Fruit fly (Drosophila melanogaster): Measurements from ENCODE around the gene tnc.

Gene tnc

DNA sequence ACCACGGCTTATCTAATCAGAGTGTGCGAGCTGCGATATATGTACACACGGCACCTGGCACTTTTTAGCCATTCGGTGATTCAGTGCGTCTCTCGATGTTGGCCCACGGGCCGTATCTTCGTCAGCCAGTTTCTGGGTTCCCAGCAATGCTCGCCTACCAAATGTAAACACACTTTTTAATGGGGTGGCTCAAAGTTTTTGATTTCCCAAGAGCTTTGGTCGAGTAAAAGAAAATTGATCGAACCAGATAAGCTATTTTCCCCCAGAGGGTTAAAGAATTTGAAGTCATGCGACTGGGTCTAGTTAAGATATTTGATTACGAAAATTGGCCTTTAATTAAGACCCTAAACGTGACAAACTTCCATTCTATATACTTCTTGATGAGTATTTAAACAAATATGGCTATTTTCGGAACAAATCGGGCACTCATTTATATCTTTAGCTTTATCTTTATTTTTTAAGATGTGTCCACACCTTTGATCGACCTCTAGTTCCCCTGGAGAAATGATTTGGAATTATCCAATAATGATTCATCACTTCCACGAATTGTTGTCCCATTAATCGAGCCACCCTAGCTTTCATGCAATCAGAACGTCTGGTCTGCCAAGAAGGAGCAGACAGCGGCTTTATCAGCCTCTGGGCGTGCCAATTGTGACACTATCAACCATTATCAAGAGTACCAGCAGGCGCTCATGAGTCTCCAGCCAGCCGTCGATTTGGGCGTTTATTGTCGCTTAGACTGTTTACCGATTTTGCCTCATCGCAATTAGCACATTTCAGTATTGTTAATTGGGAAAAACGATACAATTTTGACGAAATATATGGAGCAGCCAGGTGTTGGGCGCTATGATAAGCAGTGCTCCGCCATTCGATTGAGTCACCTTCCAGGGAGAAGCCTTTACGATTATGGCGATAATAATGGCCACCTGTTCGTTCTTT is 43.4 kb downstream of the tnc start (continued):
- TF ChIP-seq pita (GFP tag; optimal IDR thresholded peaks at IDR 0.05) (no peak), gro (GFP tag; optimal IDR thresholded peaks at IDR 0.05) (no peak), CG8281 (tag; optimal IDR thresholded peaks at IDR 0.05) (no peak), Kr (GFP tag; optimal IDR thresholded peaks at IDR 0.05) (no peak), CG34376 (GFP tag; optimal IDR thresholded peaks at IDR 0.05) (peak; percentile 61), CG31441 (GFP tag; IDR thresholded peaks at IDR 0.05) (no peak), CG5245 (GFP tag; optimal IDR thresholded peaks at IDR 0.05) (no peak), Mes4 (GFP tag; optimal IDR thresholded peaks at IDR 0.05) (no peak), bbx (GFP tag; IDR thresholded peaks at IDR 0.05; ENCODE audit: partially characterized antibody) (no peak), CG16815 (GFP tag; optimal IDR thresholded peaks at IDR 0.05) (no peak), Trl (optimal IDR thresholded peaks at IDR 0.05) (no peak), Trl (GFP tag; optimal IDR thresholded peaks at IDR 0.05) (no peak), H15 (GFP tag; IDR thresholded peaks at IDR 0.05) (no peak), C15 (GFP tag; IDR thresholded peaks at IDR 0.05) (no peak), wek (GFP tag; optimal IDR thresholded peaks at IDR 0.05) (no peak), wor (GFP tag; IDR thresholded peaks at IDR 0.05) (no peak), slp2 (GFP tag; optimal IDR thresholded peaks at IDR 0.05) (no peak), Poxn (GFP tag; IDR thresholded peaks at IDR 0.05) (no peak), NK7.1 (GFP tag; optimal IDR thresholded peaks at IDR 0.05) (no peak), CG12299 (tag; optimal IDR thresholded peaks at IDR 0.05) (peak; percentile 17), pros (GFP tag; optimal IDR thresholded peaks at IDR 0.05) (peak; percentile 4), Scr (GFP tag; IDR thresholded peaks at IDR 0.05; ENCODE audit: partially characterized antibody) (no peak), CG17361 (GFP tag; IDR thresholded peaks at IDR 0.05) (no peak), fru (optimal IDR thresholded peaks at IDR 0.05) (no peak), Blimp-1 (GFP tag; optimal IDR thresholded peaks at IDR 0.05) (no peak), H2.0 (GFP tag; IDR thresholded peaks at IDR 0.05) (no peak), esg (GFP tag; conservative IDR thresholded peaks at IDR 0.05) (no peak; the same call in 1 of the 2 replicates), Antp (GFP tag; optimal IDR thresholded peaks at IDR 0.05) (no peak), CG2202 (tag; optimal IDR thresholded peaks at IDR 0.05) (no peak), nmo (GFP tag; optimal IDR thresholded peaks at IDR 0.05) (no peak), aop (GFP tag; IDR thresholded peaks at IDR 0.05) (no peak), zen (tag; optimal IDR thresholded peaks at IDR 0.05) (no peak), ken (GFP tag; IDR thresholded peaks at IDR 0.05) (no peak), maf-S (GFP tag; optimal IDR thresholded peaks at IDR 0.05) (peak; percentile 8), trem (tag; optimal IDR thresholded peaks at IDR 0.05) (no peak), ash1 (GFP tag; optimal IDR thresholded peaks at IDR 0.05) (no peak), hth (optimal IDR thresholded peaks at IDR 0.05) (no peak), CG4360 (GFP tag; IDR thresholded peaks at IDR 0.05) (no peak), crol (GFP tag; IDR thresholded peaks at IDR 0.05) (no peak), Fer2 (tag; optimal IDR thresholded peaks at IDR 0.05) (no peak), YL-1 (GFP tag; optimal IDR thresholded peaks at IDR 0.05) (peak; percentile 23), HHEX (GFP tag; optimal IDR thresholded peaks at IDR 0.05) (peak; percentile 61), CG4617 (GFP tag; optimal IDR thresholded peaks at IDR 0.05; ENCODE audit: borderline replicate concordance) (no peak), CG2889 (GFP tag; IDR thresholded peaks at IDR 0.05) (no peak), cato (GFP tag; optimal IDR thresholded peaks at IDR 0.05; ENCODE audit: borderline replicate concordance) (no peak), sna (GFP tag; IDR thresholded peaks at IDR 0.05; ENCODE audit: partially characterized antibody) (no peak), Mrtf (GFP tag; IDR thresholded peaks at IDR 0.05) (no peak), CG5953 (GFP tag; IDR thresholded peaks at IDR 0.05) (no peak), yki (optimal IDR thresholded peaks at IDR 0.05) (no peak), ara (GFP tag; IDR thresholded peaks at IDR 0.05) (no peak), Pdp1 (GFP tag; optimal IDR thresholded peaks at IDR 0.05) (peak in 1 of 2 experiments; percentile 8)
